Worm (Caenorhabditis elegans): ENCODE results near the gene str-81.

DNA sequence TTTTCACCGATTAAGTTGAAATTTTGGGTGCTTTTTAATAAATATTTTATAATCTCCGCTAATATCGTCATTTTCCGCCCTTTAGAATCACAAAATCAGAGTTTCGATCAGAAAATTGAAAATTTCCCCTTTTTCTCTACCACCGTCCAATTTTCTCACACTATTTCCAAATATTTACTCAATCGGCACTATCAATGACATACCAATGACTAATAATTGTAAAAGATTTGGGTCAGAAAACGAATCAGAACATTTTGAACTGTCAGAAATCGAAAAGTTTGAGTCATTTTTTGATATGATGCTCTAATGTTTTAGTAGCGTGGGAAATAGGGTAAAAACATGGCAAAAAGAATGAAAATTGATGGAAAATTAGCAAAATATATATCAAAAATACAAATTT lies 33.8 kb downstream of the str-81 start, which contains the start of gene srr-2:
- TF ChIP-seq mel-28 (tag; optimal IDR thresholded peaks at IDR 0.05; ENCODE audit: borderline replicate concordance) = no peak
- no peak for TF ChIP-seq zim-3 (tag; optimal IDR thresholded peaks at IDR 0.05)
- TF ChIP-seq ccch-3 (GFP tag; optimal IDR thresholded peaks at IDR 0.05) = no peak
- TF ChIP-seq hlh-12 (tag; optimal IDR thresholded peaks at IDR 0.05) = no peak
